Fruit fly (Drosophila melanogaster) whole organism, wandering third instar larva: ENCODE measurements around the gene CG14731.

Source experiments
- Abd-B ChIP-seq: fragments of >200 bp; optimal IDR thresholded peaks from 2 replicates; lab custom pipeline; 2017; ENCODE audit warnings: missing biosample characterization, missing genetic modification characterization
- CG9705 ChIP-seq: fragments of 200-800 bp; sonication (Bioruptor generic); optimal IDR thresholded peaks from 2 replicates; lab custom pipeline; 2018; ENCODE audit warnings: missing biosample characterization, mild to moderate bottlenecking, missing genetic modification characterization
- Dfd ChIP-seq: fragments of >200 bp; optimal IDR thresholded peaks from 2 replicates; lab custom pipeline; 2017; ENCODE audit warnings: missing biosample characterization, missing genetic modification characterization
- Hr78 ChIP-seq: fragments of >200 bp; optimal IDR thresholded peaks from 2 replicates; lab custom pipeline; 2017; ENCODE audit warnings: missing biosample characterization, missing genetic modification characterization
- OdsH ChIP-seq: fragments of 200-800 bp; sonication (Bioruptor generic); optimal IDR thresholded peaks from 2 replicates; lab custom pipeline; 2016; ENCODE audit warnings: missing biosample characterization, mild to moderate bottlenecking, missing genetic modification characterization
- Sp1 ChIP-seq: fragments of 200-800 bp; sonication (Bioruptor generic); optimal IDR thresholded peaks from 3 replicates; lab custom pipeline; 2019; ENCODE audit warnings: missing biosample characterization, mild to moderate bottlenecking, missing genetic modification characterization, moderate library complexity
- foxo ChIP-seq, 2 experiments: fragments of 200-800 bp; sonication (Bioruptor generic); optimal IDR thresholded peaks; 2 replicates in 1 of 2; 3 replicates in 1 of 2; lab custom pipeline; 2016 to 2017; ENCODE audit warnings: missing biosample characterization in 2 of 2, missing genetic modification characterization in 2 of 2
- lola ChIP-seq: fragments of >200 bp; optimal IDR thresholded peaks from 2 replicates; lab custom pipeline; 2017; ENCODE audit warnings: missing biosample characterization, missing genetic modification characterization
- pan ChIP-seq: fragments of >200 bp; optimal IDR thresholded peaks from 2 replicates; lab custom pipeline; 2017
- rgr ChIP-seq: fragments of 200-800 bp; sonication (Bioruptor generic); optimal IDR thresholded peaks from 3 replicates; lab custom pipeline; 2016; ENCODE audit warnings: missing biosample characterization, mild to moderate bottlenecking, missing genetic modification characterization
- tai ChIP-seq: sonication (Bioruptor generic); optimal IDR thresholded peaks from 2 replicates; lab custom pipeline; 2016; ENCODE audit warnings: missing biosample characterization, missing genetic modification characterization

- TF ChIP-seq OdsH (peak; percentile 17), Abd-B (GFP tag; lab: Kevin White, UChicago) (no peak), foxo (GFP tag; optimal IDR thresholded peaks at IDR 0.05; lab: Kevin White, UChicago) (peak in 1 of 2 experiments; percentile 23), tai (no peak), Hr78 (GFP tag; lab: Kevin White, UChicago) (no peak), Dfd (GFP tag; lab: Kevin White, UChicago) (no peak), CG9705 (GFP tag; lab: Kevin White, UChicago) (no peak), Sp1 (GFP tag; lab: Kevin White, UChicago) (peak; percentile 49), rgr (peak; percentile 3), lola (no peak), pan (no peak)
These were observed 36.4 kb downstream of the CG14731 start, which contains the start of the genes CG12213 and GC1 for dm6 chr3R:11967262-11968029.
